Worm (Caenorhabditis elegans) whole organism, late embryonic: ENCODE results near the gene str-13.

Experiments
- C38D4.7 ChIP-seq: fragments of 200-800 bp; sonication (Bioruptor generic); optimal IDR thresholded peaks from 2 replicates; lab custom pipeline; 2018; ENCODE audit warnings: mild to moderate bottlenecking, missing genetic modification characterization, moderate library complexity, missing compliant biosample characterization
- T23F11.4 ChIP-seq: fragments of 200-800 bp; sonication (Bioruptor generic); optimal IDR thresholded peaks from 2 replicates; lab custom pipeline; 2018; ENCODE audit warnings: mild to moderate bottlenecking, missing genetic modification characterization, missing compliant biosample characterization
- ceh-14 ChIP-seq: sonication (generic microtip); optimal IDR thresholded peaks from 2 replicates; lab custom pipeline; 2016; ENCODE audit warnings: missing genotype, missing genetic modification characterization, missing compliant biosample characterization
- ceh-2 ChIP-seq: sonication (generic microtip); optimal IDR thresholded peaks from 2 replicates; lab custom pipeline; 2016; ENCODE audit warnings: missing genotype, missing genetic modification characterization, missing compliant biosample characterization
- ceh-24 ChIP-seq: sonication (generic microtip); optimal IDR thresholded peaks from 2 replicates; lab custom pipeline; 2016; ENCODE audit warnings: mild to moderate bottlenecking, missing genetic modification characterization, missing compliant biosample characterization
- ceh-30 ChIP-seq: fragments of 150-350 bp; optimal IDR thresholded peaks from 2 replicates; lab custom pipeline; 2014; ENCODE audit warnings: missing biosample characterization, missing genetic modification characterization
- ceh-34 ChIP-seq: sonication (generic microtip); optimal IDR thresholded peaks from 2 replicates; lab custom pipeline; 2016; ENCODE audit warnings: mild to moderate bottlenecking, missing genetic modification characterization, missing compliant biosample characterization
- ceh-48 ChIP-seq: sonication (generic microtip); optimal IDR thresholded peaks from 2 replicates; lab custom pipeline; 2016; ENCODE audit warnings: missing genetic modification characterization, inconsistent platforms, missing compliant biosample characterization
- ceh-6 ChIP-seq: fragments of 200-800 bp; sonication (Bioruptor generic); optimal IDR thresholded peaks from 2 replicates; lab custom pipeline; 2018; ENCODE audit warnings: mild to moderate bottlenecking, missing genetic modification characterization, missing compliant biosample characterization
- dmd-4 ChIP-seq: sonication (generic microtip); optimal IDR thresholded peaks from 2 replicates; lab custom pipeline; 2016; ENCODE audit warnings: borderline replicate concordance, missing genetic modification characterization, missing compliant biosample characterization
- elt-4 ChIP-seq: sonication (generic microtip); optimal IDR thresholded peaks from 2 replicates; lab custom pipeline; 2016; ENCODE audit warnings: missing genetic modification characterization, missing compliant biosample characterization
- fax-1 ChIP-seq: sonication (generic microtip); optimal IDR thresholded peaks from 2 replicates; lab custom pipeline; 2016; ENCODE audit warnings: missing genotype, missing genetic modification characterization, missing compliant biosample characterization
- fkh-6 ChIP-seq: sonication (generic microtip); optimal IDR thresholded peaks from 2 replicates; lab custom pipeline; 2016; ENCODE audit warnings: missing genetic modification characterization, missing compliant biosample characterization
- gmeb-2 ChIP-seq: sonication (generic microtip); optimal IDR thresholded peaks from 2 replicates; lab custom pipeline; 2016; ENCODE audit warnings: missing genetic modification characterization, inconsistent platforms, missing compliant biosample characterization
- hlh-13 ChIP-seq: fragments of 200-800 bp; sonication (Bioruptor generic); optimal IDR thresholded peaks from 2 replicates; lab custom pipeline; 2018; ENCODE audit warnings: mild to moderate bottlenecking, missing genetic modification characterization, missing compliant biosample characterization
- lin-11 ChIP-seq: fragments of 200-800 bp; sonication (Bioruptor generic); optimal IDR thresholded peaks from 2 replicates; lab custom pipeline; 2018; ENCODE audit warnings: mild to moderate bottlenecking, missing genetic modification characterization, missing compliant biosample characterization
- madf-2 ChIP-seq: sonication (generic microtip); optimal IDR thresholded peaks from 2 replicates; lab custom pipeline; 2017; ENCODE audit warnings: missing genetic modification characterization, missing compliant biosample characterization
- mec-3 ChIP-seq: sonication (generic microtip); optimal IDR thresholded peaks from 2 replicates; lab custom pipeline; 2016; ENCODE audit warnings: borderline replicate concordance, missing genetic modification characterization, missing compliant biosample characterization
- npax-4 ChIP-seq: sonication (generic microtip); optimal IDR thresholded peaks from 2 replicates; lab custom pipeline; 2016; ENCODE audit warnings: missing genetic modification characterization, missing compliant biosample characterization
- pag-3 ChIP-seq: sonication (generic microtip); optimal IDR thresholded peaks from 2 replicates; lab custom pipeline; 2016; ENCODE audit warnings: missing compliant biosample characterization, missing genetic modification characterization, borderline replicate concordance
- pax-1 ChIP-seq: fragments of 150-350 bp; optimal IDR thresholded peaks from 2 replicates; lab custom pipeline; 2014; ENCODE audit warnings: missing biosample characterization, missing genetic modification characterization
- pha-4 ChIP-seq: fragments of 150-350 bp; optimal IDR thresholded peaks from 2 replicates; lab custom pipeline; 2018; ENCODE audit warnings: missing biosample characterization, missing genetic modification reagents, missing genetic modification characterization
- sox-2 ChIP-seq: fragments of 200-800 bp; sonication (Bioruptor generic); IDR thresholded peaks from 2 replicates; pipeline ENCODE4 v1.3.6; 2022; ENCODE audit warnings: missing genetic modification reagents, missing genetic modification characterization, missing compliant biosample characterization
- sox-4 ChIP-seq: sonication (generic microtip); optimal IDR thresholded peaks from 2 replicates; lab custom pipeline; 2017; ENCODE audit warnings: mild to moderate bottlenecking, missing genetic modification characterization, inconsistent platforms, missing compliant biosample characterization
- tbx-2 ChIP-seq: sonication (generic microtip); optimal IDR thresholded peaks from 2 replicates; lab custom pipeline; 2016; ENCODE audit warnings: missing genetic modification characterization, missing compliant biosample characterization
- ttx-3 ChIP-seq: sonication (generic microtip); optimal IDR thresholded peaks from 2 replicates; lab custom pipeline; 2016; ENCODE audit warnings: missing genetic modification reagents, missing genetic modification characterization, missing compliant biosample characterization
- unc-42 ChIP-seq: sonication (generic microtip); optimal IDR thresholded peaks from 2 replicates; lab custom pipeline; 2016; ENCODE audit warnings: missing genotype, missing genetic modification characterization, missing compliant biosample characterization
- unc-86 ChIP-seq: sonication (generic microtip); optimal IDR thresholded peaks from 2 replicates; lab custom pipeline; 2016; ENCODE audit warnings: missing genetic modification characterization, missing compliant biosample characterization
- zip-5 ChIP-seq: sonication (generic microtip); optimal IDR thresholded peaks from 2 replicates; lab custom pipeline; 2016; ENCODE audit warnings: missing genetic modification characterization, missing compliant biosample characterization
- ztf-16 ChIP-seq: sonication (generic microtip); optimal IDR thresholded peaks from 2 replicates; lab custom pipeline; 2017; ENCODE audit warnings: missing genetic modification characterization, missing compliant biosample characterization

The str-13 gene

ce11 chrV:2765052-2765451, 38.1 kb upstream of the str-13 start, which contains the start of gene dhs-14:
dhs-14 (minus strand) TSS chrV:2765200.
- TF ChIP-seq ttx-3 (tag; lab: Kevin White, UChicago) (no peak), mec-3 (no peak), fkh-6 (tag; lab: Kevin White, UChicago) (no peak), ceh-48 (tag; lab: Kevin White, UChicago) (no peak)

DNA sequence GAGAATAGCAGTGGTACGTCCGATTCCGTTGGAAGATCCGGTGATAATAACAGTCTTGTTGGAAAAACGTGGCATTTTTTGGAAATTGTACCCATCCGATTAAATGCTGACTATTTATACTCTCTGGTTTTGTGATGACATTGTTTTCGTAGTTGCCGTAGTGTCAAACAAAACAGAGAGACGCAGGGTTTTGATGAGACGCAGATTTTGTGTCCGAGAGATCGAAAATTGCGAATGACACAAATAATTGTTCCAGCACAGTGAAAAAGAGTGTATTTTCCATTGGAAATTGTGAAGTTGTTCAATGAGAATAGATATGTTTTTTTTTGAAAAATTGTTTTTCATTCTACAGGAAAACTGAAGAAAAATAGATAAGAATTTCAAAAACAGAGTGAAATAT, 36.1 kb upstream of the str-13 start, which contains the start of gene R05D8.7:
TSS of gene R05D8.7 (minus strand) at position 104 of the 400 bp plus-strand sequence.
- no peak for TF ChIP-seq madf-2 (tag; lab: Kevin White, UChicago)
- no peak for TF ChIP-seq pag-3
- TF ChIP-seq ceh-30 (tag; lab: Kevin White, UChicago) = no peak
- TF ChIP-seq tbx-2 = no peak
- no peak for TF ChIP-seq ceh-6 (GFP tag; lab: Kevin White, UChicago)
- TF ChIP-seq pha-4 = no peak

DNA sequence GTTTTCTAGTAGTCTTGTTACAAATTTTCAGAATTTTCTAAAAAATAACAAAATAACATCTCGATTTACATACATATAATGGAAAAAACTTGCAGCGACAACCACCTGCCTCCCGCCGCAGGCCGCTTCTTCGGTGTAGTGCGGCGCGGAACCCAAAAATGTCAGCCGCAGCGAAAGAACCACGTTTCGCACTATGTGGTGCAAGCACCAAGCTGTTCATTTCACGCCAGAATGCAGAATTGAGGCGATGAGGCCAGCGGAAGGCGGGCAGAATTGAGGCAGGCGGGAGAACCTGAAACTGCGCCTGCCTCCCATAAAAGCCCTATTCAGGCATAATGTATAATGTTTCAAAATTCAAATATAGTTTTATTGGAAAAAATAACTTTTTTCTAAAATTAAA, 34.5 kb upstream of the str-13 start:
- TF ChIP-seq pha-4 = no peak
- no peak for TF ChIP-seq ceh-14 (tag; lab: Kevin White, UChicago)
- TF ChIP-seq pax-1 (tag; lab: Kevin White, UChicago) = no peak
- TF ChIP-seq hlh-13 (GFP tag; lab: Kevin White, UChicago) = no peak
- TF ChIP-seq dmd-4 (tag; lab: Kevin White, UChicago) = no peak
- TF ChIP-seq ttx-3 (tag; lab: Kevin White, UChicago) = no peak
- no peak for TF ChIP-seq fax-1 (tag; lab: Kevin White, UChicago)
- no peak for TF ChIP-seq sox-2
- TF ChIP-seq madf-2 (tag; lab: Kevin White, UChicago) = no peak
- TF ChIP-seq lin-11 (tag; lab: Kevin White, UChicago) = no peak

ce11 chrV:2759456-2759855, 32.5 kb upstream of the str-13 start, which contains the start of gene srg-58:
srg-58 (minus strand) TSS chrV:2759556.
- no peak for TF ChIP-seq C38D4.7 (GFP tag; lab: Kevin White, UChicago)
- no peak for TF ChIP-seq ceh-2 (tag; lab: Kevin White, UChicago)
- no peak for TF ChIP-seq unc-42 (tag; lab: Kevin White, UChicago)
- no peak for TF ChIP-seq mec-3

- no peak for TF ChIP-seq sox-4 (tag; lab: Kevin White, UChicago)
- TF ChIP-seq ceh-30 (tag; lab: Kevin White, UChicago) = no peak
- no peak for TF ChIP-seq ceh-34 (tag; lab: Kevin White, UChicago)
- TF ChIP-seq zip-5 = no peak
- no peak for TF ChIP-seq T23F11.4 (GFP tag; lab: Kevin White, UChicago)
- no peak for TF ChIP-seq sox-2
- TF ChIP-seq ceh-24 (tag; lab: Kevin White, UChicago) = no peak
- TF ChIP-seq unc-86 = no peak
- TF ChIP-seq npax-4 (tag; lab: Kevin White, UChicago) = no peak
- no peak for TF ChIP-seq pha-4
- no peak for TF ChIP-seq elt-4 (tag; lab: Kevin White, UChicago)
- TF ChIP-seq gmeb-2 (tag; lab: Kevin White, UChicago) = no peak
- TF ChIP-seq, all 69 proteins: peak for 0
Measured at ce11 chrV:2758437-2758836, 31.4 kb upstream of the str-13 start.

ce11 chrV:2757226-2757893, 30.4 kb upstream of the str-13 start, which contains the start of gene srx-28:
srx-28 (minus strand) TSS chrV:2757276.
- no peak for TF ChIP-seq ztf-16 (tag; lab: Kevin White, UChicago)
